Worm (Caenorhabditis elegans): ENCODE results near the gene aqp-4.

- TF ChIP-seq eyg-1 (tag; optimal IDR thresholded peaks at IDR 0.05) = no peak
- TF ChIP-seq ama-1 (optimal IDR thresholded peaks at IDR 0.05) = no peak
- no peak for TF ChIP-seq pha-2 (tag; optimal IDR thresholded peaks at IDR 0.05)
- no peak for TF ChIP-seq nhr-11 (tag; optimal IDR thresholded peaks at IDR 0.05)
- no peak for TF ChIP-seq fkh-10 (GFP tag; optimal IDR thresholded peaks at IDR 0.05)
- TF ChIP-seq ttx-3 (tag; optimal IDR thresholded peaks at IDR 0.05) = no peak
- no peak for TF ChIP-seq pqm-1 (tag; optimal IDR thresholded peaks at IDR 0.05)
- no peak for TF ChIP-seq ceh-14 (tag; optimal IDR thresholded peaks at IDR 0.05)
- TF ChIP-seq hlh-30 (tag; optimal IDR thresholded peaks at IDR 0.05; ENCODE audit: insufficient read depth) = no peak
- no peak for TF ChIP-seq lin-11 (tag; optimal IDR thresholded peaks at IDR 0.05)
- TF ChIP-seq unc-42 (tag; optimal IDR thresholded peaks at IDR 0.05) = no peak
These were observed 26.4 kb downstream of the aqp-4 start for ce11 chrV:9763759-9764158.
